Worm (Caenorhabditis elegans): ENCODE results near the gene F35B12.10.

ce11 chrV:11653095-11653494 lies 24.0 kb upstream of the F35B12.10 start:
- TF ChIP-seq ceh-9 (tag; optimal IDR thresholded peaks at IDR 0.05) (no peak), skn-1 (tag; optimal IDR thresholded peaks at IDR 0.05) (no peak), nhr-43 (tag; optimal IDR thresholded peaks at IDR 0.05; ENCODE audit: poor library complexity, severe bottlenecking) (no peak), fos-1 (tag; optimal IDR thresholded peaks at IDR 0.05) (no peak), snpc-4 (tag; optimal IDR thresholded peaks at IDR 0.05) (no peak), lin-15B (tag; optimal IDR thresholded peaks at IDR 0.05) (no peak), ztf-4 (tag; optimal IDR thresholded peaks at IDR 0.05) (no peak), mdl-1 (tag; optimal IDR thresholded peaks at IDR 0.05) (no peak), fkh-10 (GFP tag; optimal IDR thresholded peaks at IDR 0.05) (no peak)
